ENCODE assay signal across 1 fruit fly cellular context in genomic region chr3L:6188995-6189927, dm6.
TF ChIP-seq lines count a peak whose summit lies in the region.

TSS of gene D19A (minus strand) at chr3L:6189123.
TSS of gene CG7386 (plus strand) at chr3L:6189745.

TF ChIP-seq in whole organism, embryonic, 481 proteins besides CTCF, POLR2A, EP300 and RAD21 (continued from another document and continues in another):
- no peak for TF ChIP-seq ash1 (GFP tag; optimal IDR thresholded peaks at IDR 0.05; lab: Kevin White, UChicago)
- no peak for TF ChIP-seq crp (GFP tag; optimal IDR thresholded peaks at IDR 0.05; lab: Kevin White, UChicago)
- 0 out of 3 replicates have a peak, but pooled peaks have one; percentile 25 for TF ChIP-seq Doc3 (GFP tag; IDR thresholded peaks at IDR 0.05; lab: Robert Waterston, UW; ENCODE audit: partially characterized antibody)
- peak; percentile 42; the same call in 1 of the 2 replicates for TF ChIP-seq wor (GFP tag; IDR thresholded peaks at IDR 0.05; lab: Robert Waterston, UW)
- TF ChIP-seq CG18262 (tag; optimal IDR thresholded peaks at IDR 0.05; lab: Kevin White, UChicago), result peak; percentile 62
- TF ChIP-seq ERR (GFP tag; optimal IDR thresholded peaks at IDR 0.05; lab: Kevin White, UChicago), result peak; percentile 2
- peak; percentile 41; the same call in 1 of the 3 replicates for TF ChIP-seq CG6791 (GFP tag; IDR thresholded peaks at IDR 0.05; lab: Robert Waterston, UW; ENCODE audit: partially characterized antibody)
- peak; percentile 45 for TF ChIP-seq CG9609 (GFP tag; optimal IDR thresholded peaks at IDR 0.05; lab: Kevin White, UChicago)
- TF ChIP-seq CG15011 (GFP tag; optimal IDR thresholded peaks at IDR 0.05; lab: Kevin White, UChicago), result no peak
- no peak for TF ChIP-seq CG8765 (GFP tag; IDR thresholded peaks at IDR 0.05; lab: Robert Waterston, UW)
- TF ChIP-seq mld (GFP tag; IDR thresholded peaks at IDR 0.05; lab: Robert Waterston, UW; ENCODE audit: partially characterized antibody), result no peak
- TF ChIP-seq ara (GFP tag; IDR thresholded peaks at IDR 0.05; lab: Robert Waterston, UW), result peak; percentile 33; the same call in 1 of the 2 replicates
- no peak for TF ChIP-seq Dp (GFP tag; optimal IDR thresholded peaks at IDR 0.05; lab: Kevin White, UChicago)
- peak; percentile 71 for TF ChIP-seq CG10959 (GFP tag; IDR thresholded peaks at IDR 0.05; lab: Robert Waterston, UW)
- TF ChIP-seq HmgD (GFP tag; optimal IDR thresholded peaks at IDR 0.05; lab: Kevin White, UChicago), result peak; percentile 62
- TF ChIP-seq slp2 (GFP tag; optimal IDR thresholded peaks at IDR 0.05; lab: Kevin White, UChicago), result peak; percentile 49
- peak; percentile 48 for TF ChIP-seq CG33557 (GFP tag; optimal IDR thresholded peaks at IDR 0.05; lab: Kevin White, UChicago)
- TF ChIP-seq CG18011 (GFP tag; optimal IDR thresholded peaks at IDR 0.05; lab: Kevin White, UChicago), result no peak
- peak; percentile 17 for TF ChIP-seq CG13775 (GFP tag; optimal IDR thresholded peaks at IDR 0.05; lab: Kevin White, UChicago)
- no peak for TF ChIP-seq luna (GFP tag; optimal IDR thresholded peaks at IDR 0.05; lab: Kevin White, UChicago)
- peak; percentile 58 for TF ChIP-seq CG9817 (tag; optimal IDR thresholded peaks at IDR 0.05; lab: Kevin White, UChicago)
- peak; percentile 50 for TF ChIP-seq dmrt11E (tag; optimal IDR thresholded peaks at IDR 0.05; lab: Kevin White, UChicago)
- peak; percentile 7 for TF ChIP-seq CG12104 (GFP tag; optimal IDR thresholded peaks at IDR 0.05; lab: Kevin White, UChicago)
- TF ChIP-seq CG34224 (GFP tag; IDR thresholded peaks at IDR 0.05; lab: Robert Waterston, UW; ENCODE audit: partially characterized antibody), result no peak; the same call in 2 of the 3 replicates
- TF ChIP-seq CG12071 (GFP tag; optimal IDR thresholded peaks at IDR 0.05; lab: Kevin White, UChicago), result no peak
- TF ChIP-seq trh (GFP tag; optimal IDR thresholded peaks at IDR 0.05; lab: Kevin White, UChicago), result no peak
- TF ChIP-seq sim (GFP tag; IDR thresholded peaks at IDR 0.05; lab: Robert Waterston, UW), result peak; percentile 27
- peak; percentile 38 for TF ChIP-seq CG33213 (GFP tag; optimal IDR thresholded peaks at IDR 0.05; lab: Kevin White, UChicago)
- no peak for TF ChIP-seq Awh (GFP tag; IDR thresholded peaks at IDR 0.05; lab: Robert Waterston, UW)
- TF ChIP-seq Scr (GFP tag; IDR thresholded peaks at IDR 0.05; lab: Robert Waterston, UW; ENCODE audit: partially characterized antibody), result no peak
- TF ChIP-seq MBD-R2 (GFP tag; IDR thresholded peaks at IDR 0.05; lab: Robert Waterston, UW), result peak; percentile 92
- TF ChIP-seq CG17186 (GFP tag; optimal IDR thresholded peaks at IDR 0.05; lab: Kevin White, UChicago), result no peak
- no peak for TF ChIP-seq otp (GFP tag; IDR thresholded peaks at IDR 0.05; lab: Robert Waterston, UW)
- no peak for TF ChIP-seq abd-A (tag; optimal IDR thresholded peaks at IDR 0.05; lab: Kevin White, UChicago)
- TF ChIP-seq Fer1 (GFP tag; optimal IDR thresholded peaks at IDR 0.05; lab: Kevin White, UChicago), result peak; percentile 60
- TF ChIP-seq CG43689 (GFP tag; IDR thresholded peaks at IDR 0.05; lab: Robert Waterston, UW), result 0 out of 2 replicates have a peak, but pooled peaks have one; percentile 9
- TF ChIP-seq Dip3 (GFP tag; optimal IDR thresholded peaks at IDR 0.05; lab: Kevin White, UChicago), result peak; percentile 46
- peak; percentile 49 for TF ChIP-seq al (GFP tag; IDR thresholded peaks at IDR 0.05; lab: Robert Waterston, UW)
- TF ChIP-seq onecut (GFP tag; IDR thresholded peaks at IDR 0.05; lab: Robert Waterston, UW), result peak; percentile 57
- peak; percentile 22; the same call in 1 of the 2 replicates for TF ChIP-seq CG9215 (GFP tag; IDR thresholded peaks at IDR 0.05; lab: Robert Waterston, UW)
- no peak for TF ChIP-seq CG31388 (GFP tag; optimal IDR thresholded peaks at IDR 0.05; lab: Kevin White, UChicago)
- peak; percentile 46; the same call in 1 of the 2 replicates for TF ChIP-seq CG32772 (GFP tag; IDR thresholded peaks at IDR 0.05; lab: Robert Waterston, UW)
- TF ChIP-seq eve (GFP tag; optimal IDR thresholded peaks at IDR 0.05; lab: Kevin White, UChicago), result no peak
- peak; percentile 53 for TF ChIP-seq CG14441 (GFP tag; IDR thresholded peaks at IDR 0.05; lab: Robert Waterston, UW)
- no peak for TF ChIP-seq Hr39 (optimal IDR thresholded peaks at IDR 0.05; lab: Kevin White, UChicago)
- no peak for TF ChIP-seq CG7963 (GFP tag; IDR thresholded peaks at IDR 0.05; lab: Robert Waterston, UW; ENCODE audit: partially characterized antibody)
- no peak for TF ChIP-seq ems (GFP tag; optimal IDR thresholded peaks at IDR 0.05; lab: Kevin White, UChicago)
- peak; percentile 61 for TF ChIP-seq phol (tag; optimal IDR thresholded peaks at IDR 0.05; lab: Kevin White, UChicago)
- peak; percentile 78 for TF ChIP-seq MESR4 (GFP tag; optimal IDR thresholded peaks at IDR 0.05; lab: Kevin White, UChicago)
- peak; percentile 24 for TF ChIP-seq gcm (GFP tag; optimal IDR thresholded peaks at IDR 0.05; lab: Kevin White, UChicago)
- TF ChIP-seq fd64A (GFP tag; optimal IDR thresholded peaks at IDR 0.05; lab: Kevin White, UChicago), result no peak
- TF ChIP-seq CG4854 (GFP tag; optimal IDR thresholded peaks at IDR 0.05; lab: Kevin White, UChicago), result no peak
- TF ChIP-seq CG11247 (GFP tag; IDR thresholded peaks at IDR 0.05; lab: Robert Waterston, UW), result peak; percentile 40
- peak; percentile 28 for TF ChIP-seq CG17385 (GFP tag; optimal IDR thresholded peaks at IDR 0.05; lab: Kevin White, UChicago)
- peak; percentile 49 for TF ChIP-seq caup (GFP tag; optimal IDR thresholded peaks at IDR 0.05; lab: Kevin White, UChicago; ENCODE audit: severe bottlenecking)
- no peak for TF ChIP-seq salm (tag; optimal IDR thresholded peaks at IDR 0.05; lab: Kevin White, UChicago)
- TF ChIP-seq CG6854 (GFP tag; optimal IDR thresholded peaks at IDR 0.05; lab: Kevin White, UChicago), result no peak
- no peak for TF ChIP-seq CG13123 (GFP tag; optimal IDR thresholded peaks at IDR 0.05; lab: Kevin White, UChicago)
- peak; percentile 83 for TF ChIP-seq sens (GFP tag; lab: Kevin White, UChicago)
- no peak for TF ChIP-seq Sin3A (optimal IDR thresholded peaks at IDR 0.05; lab: Kevin White, UChicago)
- TF ChIP-seq CG1792 (GFP tag; optimal IDR thresholded peaks at IDR 0.05; lab: Kevin White, UChicago), result peak; percentile 16
- TF ChIP-seq CG6654 (GFP tag; optimal IDR thresholded peaks at IDR 0.05; lab: Kevin White, UChicago), result no peak
- peak; percentile 56 for TF ChIP-seq CG10366 (GFP tag; IDR thresholded peaks at IDR 0.05; lab: Robert Waterston, UW)
- no peak for TF ChIP-seq Opbp (GFP tag; IDR thresholded peaks at IDR 0.05; lab: Robert Waterston, UW; ENCODE audit: partially characterized antibody)
- no peak for TF ChIP-seq crol (GFP tag; IDR thresholded peaks at IDR 0.05; lab: Robert Waterston, UW)
- TF ChIP-seq btn (GFP tag; optimal IDR thresholded peaks at IDR 0.05; lab: Kevin White, UChicago), result no peak
- peak; percentile 27 for TF ChIP-seq CG10431 (GFP tag; optimal IDR thresholded peaks at IDR 0.05; lab: Kevin White, UChicago)
- TF ChIP-seq CG31441 (GFP tag; IDR thresholded peaks at IDR 0.05; lab: Robert Waterston, UW), result peak; percentile 57
- no peak for TF ChIP-seq CG31365 (tag; optimal IDR thresholded peaks at IDR 0.05; lab: Kevin White, UChicago)
- TF ChIP-seq CG42726 (GFP tag; IDR thresholded peaks at IDR 0.05; lab: Robert Waterston, UW; ENCODE audit: partially characterized antibody), result no peak
- TF ChIP-seq Hey (tag; optimal IDR thresholded peaks at IDR 0.05; lab: Kevin White, UChicago), result no peak
- 0 out of 2 replicates have a peak, but pooled peaks have one; percentile 14 for TF ChIP-seq Nf-YA (GFP tag; IDR thresholded peaks at IDR 0.05; lab: Robert Waterston, UW)
- TF ChIP-seq CG16815 (GFP tag; optimal IDR thresholded peaks at IDR 0.05; lab: Kevin White, UChicago), result peak; percentile 12
- peak; percentile 25 for TF ChIP-seq CG4328 (GFP tag; optimal IDR thresholded peaks at IDR 0.05; lab: Kevin White, UChicago)
- TF ChIP-seq Hmr (GFP tag; optimal IDR thresholded peaks at IDR 0.05; lab: Kevin White, UChicago), result peak; percentile 53
- peak; percentile 11 for TF ChIP-seq wek (GFP tag; optimal IDR thresholded peaks at IDR 0.05; lab: Kevin White, UChicago)
- peak; percentile 29 for TF ChIP-seq CG9727 (GFP tag; optimal IDR thresholded peaks at IDR 0.05; lab: Kevin White, UChicago)
- TF ChIP-seq ase (GFP tag; IDR thresholded peaks at IDR 0.05; lab: Robert Waterston, UW), result peak; percentile 67; the same call in 2 of the 3 replicates
- peak; percentile 31 for TF ChIP-seq CG15696 (tag; optimal IDR thresholded peaks at IDR 0.05; lab: Kevin White, UChicago)
- TF ChIP-seq lov (optimal IDR thresholded peaks at IDR 0.05; lab: Kevin White, UChicago), result no peak
- TF ChIP-seq lov (GFP tag; IDR thresholded peaks at IDR 0.05; lab: Robert Waterston, UW), result peak; percentile 31; the same call in 1 of the 3 replicates
- TF ChIP-seq pnt (GFP tag; optimal IDR thresholded peaks at IDR 0.05; lab: Kevin White, UChicago), result peak; percentile 39
- TF ChIP-seq Bgb (GFP tag; IDR thresholded peaks at IDR 0.05; lab: Robert Waterston, UW; ENCODE audit: partially characterized antibody), result peak; percentile 35; the same call in 1 of the 2 replicates
- no peak for TF ChIP-seq jigr1 (GFP tag; IDR thresholded peaks at IDR 0.05; lab: Robert Waterston, UW)
- TF ChIP-seq Atf6 (GFP tag; IDR thresholded peaks at IDR 0.05; lab: Robert Waterston, UW), result peak; percentile 36; the same call in 1 of the 2 replicates
- TF ChIP-seq gro (GFP tag; optimal IDR thresholded peaks at IDR 0.05; lab: Kevin White, UChicago), result no peak
- peak; percentile 34 for TF ChIP-seq Hr3 (GFP tag; optimal IDR thresholded peaks at IDR 0.05; lab: Kevin White, UChicago)
- peak; percentile 3 for TF ChIP-seq fd3F (GFP tag; optimal IDR thresholded peaks at IDR 0.05; lab: Kevin White, UChicago)
- TF ChIP-seq en (GFP tag; optimal IDR thresholded peaks at IDR 0.05; lab: Kevin White, UChicago), result no peak
- TF ChIP-seq zfh1 (GFP tag; IDR thresholded peaks at IDR 0.05; lab: Robert Waterston, UW), result peak; percentile 72
- TF ChIP-seq jing (GFP tag; optimal IDR thresholded peaks at IDR 0.05; lab: Kevin White, UChicago), result no peak
- no peak for TF ChIP-seq BtbVII (GFP tag; optimal IDR thresholded peaks at IDR 0.05; lab: Kevin White, UChicago)
- TF ChIP-seq CG6689 (GFP tag; IDR thresholded peaks at IDR 0.05; lab: Robert Waterston, UW), result peak; percentile 75
- TF ChIP-seq unpg (GFP tag; optimal IDR thresholded peaks at IDR 0.05; lab: Kevin White, UChicago), result peak; percentile 67
- TF ChIP-seq dan (GFP tag; IDR thresholded peaks at IDR 0.05; lab: Robert Waterston, UW), result no peak
- TF ChIP-seq vfl (GFP tag; optimal IDR thresholded peaks at IDR 0.05; lab: Kevin White, UChicago), result peak; percentile 18
- peak; percentile 43 for TF ChIP-seq bab2 (GFP tag; optimal IDR thresholded peaks at IDR 0.05; lab: Kevin White, UChicago)
- no peak for TF ChIP-seq chinmo (GFP tag; IDR thresholded peaks at IDR 0.05; lab: Robert Waterston, UW; ENCODE audit: partially characterized antibody)
- TF ChIP-seq Eip74EF (GFP tag; optimal IDR thresholded peaks at IDR 0.05; lab: Kevin White, UChicago), result no peak
- peak; percentile 50 for TF ChIP-seq shn (GFP tag; optimal IDR thresholded peaks at IDR 0.05; lab: Kevin White, UChicago)
- TF ChIP-seq Aef1 (GFP tag; IDR thresholded peaks at IDR 0.05; lab: Robert Waterston, UW), result peak; percentile 45
- TF ChIP-seq HLH54F (GFP tag; optimal IDR thresholded peaks at IDR 0.05; lab: Kevin White, UChicago), result peak; percentile 79
- no peak for TF ChIP-seq CG3995 (GFP tag; optimal IDR thresholded peaks at IDR 0.05; lab: Kevin White, UChicago)
- TF ChIP-seq CG3407 (GFP tag; optimal IDR thresholded peaks at IDR 0.05; lab: Kevin White, UChicago), result no peak
- TF ChIP-seq CG8359 (GFP tag; optimal IDR thresholded peaks at IDR 0.05; lab: Kevin White, UChicago; ENCODE audit: borderline replicate concordance), result no peak
- no peak for TF ChIP-seq CG12236 (GFP tag; optimal IDR thresholded peaks at IDR 0.05; lab: Kevin White, UChicago)
- TF ChIP-seq CG7357 (GFP tag; IDR thresholded peaks at IDR 0.05; lab: Robert Waterston, UW), result no peak
- TF ChIP-seq HmgZ (tag; optimal IDR thresholded peaks at IDR 0.05; lab: Kevin White, UChicago), result peak; percentile 46
- TF ChIP-seq CG30403 (GFP tag; optimal IDR thresholded peaks at IDR 0.05; lab: Kevin White, UChicago), result peak; percentile 55
- peak; percentile 41 for TF ChIP-seq Hsf (GFP tag; optimal IDR thresholded peaks at IDR 0.05; lab: Kevin White, UChicago)
- peak; percentile 74 for TF ChIP-seq gem (tag; optimal IDR thresholded peaks at IDR 0.05; lab: Kevin White, UChicago)
- TF ChIP-seq CG10147 (GFP tag; optimal IDR thresholded peaks at IDR 0.05; lab: Kevin White, UChicago), result peak; percentile 45
- 0 out of 2 replicates have a peak, but pooled peaks have one; percentile 33 for TF ChIP-seq toy (GFP tag; IDR thresholded peaks at IDR 0.05; lab: Robert Waterston, UW)
- TF ChIP-seq amos (GFP tag; IDR thresholded peaks at IDR 0.05; lab: Robert Waterston, UW; ENCODE audit: partially characterized antibody), result peak; percentile 34; the same call in 1 of the 2 replicates
- TF ChIP-seq ap (GFP tag; IDR thresholded peaks at IDR 0.05; lab: Robert Waterston, UW), result no peak
- peak; percentile 29 for TF ChIP-seq CG5180 (GFP tag; optimal IDR thresholded peaks at IDR 0.05; lab: Kevin White, UChicago)
- peak; percentile 3 for TF ChIP-seq CG6765 (GFP tag; optimal IDR thresholded peaks at IDR 0.05; lab: Kevin White, UChicago)
- peak; percentile 15 for TF ChIP-seq CG12769 (tag; optimal IDR thresholded peaks at IDR 0.05; lab: Kevin White, UChicago)
- TF ChIP-seq Atf-2 (GFP tag; optimal IDR thresholded peaks at IDR 0.05; lab: Kevin White, UChicago), result peak; percentile 41
- peak; percentile 15; the same call in 1 of the 2 replicates for TF ChIP-seq gsb (GFP tag; IDR thresholded peaks at IDR 0.05; lab: Robert Waterston, UW)
- no peak for TF ChIP-seq h (optimal IDR thresholded peaks at IDR 0.05; lab: Kevin White, UChicago)
- no peak for TF ChIP-seq sd (tag; optimal IDR thresholded peaks at IDR 0.05; lab: Kevin White, UChicago)
- peak; percentile 79 for TF ChIP-seq CG2120 (GFP tag; optimal IDR thresholded peaks at IDR 0.05; lab: Kevin White, UChicago)
- TF ChIP-seq Oaz (GFP tag; IDR thresholded peaks at IDR 0.05; lab: Robert Waterston, UW), result peak; percentile 48; the same call in 1 of the 2 replicates
- peak; percentile 52 for TF ChIP-seq ab (GFP tag; optimal IDR thresholded peaks at IDR 0.05; lab: Kevin White, UChicago)
- TF ChIP-seq Ptx1 (GFP tag; IDR thresholded peaks at IDR 0.05; lab: Robert Waterston, UW), result peak; percentile 67
- TF ChIP-seq CG7987 (GFP tag; optimal IDR thresholded peaks at IDR 0.05; lab: Kevin White, UChicago), result peak; percentile 30
- no peak for TF ChIP-seq CG10565 (GFP tag; optimal IDR thresholded peaks at IDR 0.05; lab: Kevin White, UChicago)
- TF ChIP-seq H2.0 (GFP tag; IDR thresholded peaks at IDR 0.05; lab: Robert Waterston, UW), result peak; percentile 59
